Worm (Caenorhabditis elegans): ENCODE data around the gene wrt-6.

Gene wrt-6

ce11 chrX:3453870-3454269 lies 26.2 kb upstream of the wrt-6 start:
- no peak for TF ChIP-seq aly-2 (tag; optimal IDR thresholded peaks at IDR 0.05)
- TF ChIP-seq nhr-76 (tag; optimal IDR thresholded peaks at IDR 0.05) = no peak
- no peak for TF ChIP-seq elt-3 (tag; optimal IDR thresholded peaks at IDR 0.05)
- no peak for TF ChIP-seq ceh-28 (tag; optimal IDR thresholded peaks at IDR 0.05)
- no peak for TF ChIP-seq nhr-43 (tag; optimal IDR thresholded peaks at IDR 0.05; ENCODE audit: poor library complexity, severe bottlenecking)
- TF ChIP-seq nhr-77 (tag; optimal IDR thresholded peaks at IDR 0.05) = no peak
- TF ChIP-seq elt-1 (tag; optimal IDR thresholded peaks at IDR 0.05) = no peak
- TF ChIP-seq mdl-1 (tag; optimal IDR thresholded peaks at IDR 0.05) = no peak
- TF ChIP-seq sea-2 (GFP tag; optimal IDR thresholded peaks at IDR 0.05) = no peak
- no peak for TF ChIP-seq snpc-4 (tag; optimal IDR thresholded peaks at IDR 0.05)
- TF ChIP-seq egl-27 (tag; optimal IDR thresholded peaks at IDR 0.05) = no peak
- TF ChIP-seq pqm-1 (tag; optimal IDR thresholded peaks at IDR 0.05) = no peak
- no peak for TF ChIP-seq tbx-2 (tag; optimal IDR thresholded peaks at IDR 0.05)
- TF ChIP-seq lin-39 (tag; optimal IDR thresholded peaks at IDR 0.05) = no peak
- TF ChIP-seq lsy-12 (tag; optimal IDR thresholded peaks at IDR 0.05) = no peak
- no peak for TF ChIP-seq ceh-82 (tag; optimal IDR thresholded peaks at IDR 0.05)
- no peak for TF ChIP-seq nhr-67 (tag; optimal IDR thresholded peaks at IDR 0.05)
- TF ChIP-seq nhr-12 (tag; optimal IDR thresholded peaks at IDR 0.05) = no peak
- TF ChIP-seq ztf-4 (tag; optimal IDR thresholded peaks at IDR 0.05) = no peak
- TF ChIP-seq pha-4 (tag; optimal IDR thresholded peaks at IDR 0.05) = no peak

DNA sequence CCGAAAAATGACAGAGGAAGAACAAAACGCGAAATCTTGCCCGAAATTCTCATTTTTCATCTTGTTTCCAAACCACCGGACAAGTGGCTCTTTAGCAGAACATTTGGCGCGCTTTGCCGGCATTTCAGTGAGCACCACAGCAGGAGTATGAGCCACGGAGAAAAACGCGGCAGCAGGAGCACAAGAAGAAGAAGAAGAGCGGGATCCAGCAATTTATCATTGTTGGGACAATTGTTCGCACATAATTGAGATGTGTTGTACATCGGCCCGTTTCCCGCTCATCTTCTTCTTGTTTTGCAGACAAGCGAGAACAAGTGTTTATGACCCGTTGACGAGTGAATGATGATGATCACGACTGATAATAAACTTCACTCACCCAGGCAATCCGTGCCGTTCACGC lies 24.5 kb upstream of the wrt-6 start:
- TF ChIP-seq snpc-4 (tag; optimal IDR thresholded peaks at IDR 0.05) (no peak), lin-39 (tag; optimal IDR thresholded peaks at IDR 0.05) (peak; percentile 93), jun-1 (tag; optimal IDR thresholded peaks at IDR 0.05) (no peak), R02D3.7 (tag; optimal IDR thresholded peaks at IDR 0.05) (no peak), nhr-77 (tag; optimal IDR thresholded peaks at IDR 0.05) (no peak), nfya-1 (tag; optimal IDR thresholded peaks at IDR 0.05; ENCODE audit: insufficient read depth) (peak; percentile 50), pqm-1 (tag; optimal IDR thresholded peaks at IDR 0.05) (no peak), egl-5 (tag; optimal IDR thresholded peaks at IDR 0.05) (peak; percentile 61), unc-62 (GFP tag; optimal IDR thresholded peaks at IDR 0.05) (peak; percentile 43), eor-1 (tag; optimal IDR thresholded peaks at IDR 0.05) (no peak), sea-2 (GFP tag; optimal IDR thresholded peaks at IDR 0.05) (no peak), ama-1 (optimal IDR thresholded peaks at IDR 0.05) (no peak), fkh-10 (GFP tag; optimal IDR thresholded peaks at IDR 0.05) (no peak), pha-4 (tag; optimal IDR thresholded peaks at IDR 0.05) (no peak)

DNA sequence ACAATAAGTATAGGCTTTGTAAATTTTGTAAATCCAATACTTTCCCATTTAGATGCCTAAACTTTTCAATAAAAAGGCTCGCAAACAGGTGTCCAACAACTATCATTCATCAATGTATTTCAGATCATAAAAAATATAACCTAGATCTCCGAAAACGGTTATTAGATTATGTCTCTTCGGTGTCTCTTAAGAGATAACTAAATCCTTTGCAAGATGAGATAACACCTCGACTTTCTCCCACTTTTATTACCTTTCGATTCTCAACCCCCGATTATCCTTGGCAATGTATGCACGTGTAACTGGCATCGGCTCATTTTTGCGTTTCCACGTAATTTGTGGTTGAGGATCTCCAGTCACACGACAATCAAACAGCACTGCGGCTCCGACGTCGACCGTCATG lies 18.0 kb upstream of the wrt-6 start:
- TF ChIP-seq nhr-28 (tag; optimal IDR thresholded peaks at IDR 0.05) (no peak), nhr-12 (tag; optimal IDR thresholded peaks at IDR 0.05) (no peak), ceh-9 (tag; optimal IDR thresholded peaks at IDR 0.05) (no peak)

- TF ChIP-seq nhr-11 (tag; optimal IDR thresholded peaks at IDR 0.05) = no peak
- no peak for TF ChIP-seq ceh-9 (tag; optimal IDR thresholded peaks at IDR 0.05)
- peak; percentile 27 for TF ChIP-seq nhr-25 (tag; optimal IDR thresholded peaks at IDR 0.05)
Observed at ce11 chrX:3463875-3464274, 16.2 kb upstream of the wrt-6 start.

DNA sequence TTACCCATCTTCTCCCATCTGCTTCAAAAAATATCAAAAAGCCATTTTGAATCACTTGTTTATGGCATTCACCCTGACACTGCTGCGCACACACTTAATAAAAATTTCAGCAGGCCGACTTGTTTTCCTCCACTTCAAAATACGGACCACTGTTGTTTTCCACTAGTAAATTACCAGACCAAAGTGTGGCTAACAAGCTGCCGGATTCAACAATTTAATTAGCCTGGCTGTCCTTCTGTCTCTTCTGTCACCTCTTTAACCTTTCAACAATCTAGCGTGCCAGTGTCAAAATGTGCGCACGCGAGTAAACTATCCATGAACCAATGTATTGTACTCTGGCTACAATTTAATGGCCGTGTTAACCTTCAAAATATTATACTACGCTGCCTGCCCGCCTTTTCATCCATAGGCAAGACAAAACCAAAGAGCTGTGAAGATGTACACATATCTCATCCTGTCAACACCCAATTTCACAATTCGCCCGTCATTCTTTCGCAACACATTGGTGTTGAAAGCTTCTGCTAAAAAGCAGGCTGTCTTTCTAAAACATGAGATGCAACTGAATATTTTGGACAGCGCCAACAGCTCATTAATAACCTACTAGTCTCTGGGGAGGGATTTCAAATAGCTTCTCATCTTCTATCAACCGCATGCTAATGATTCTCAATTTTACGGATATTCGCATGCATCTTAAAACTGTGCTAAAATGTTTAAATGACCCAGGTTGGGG lies 15.6 kb upstream of the wrt-6 start:
- TF ChIP-seq lin-39 (tag; optimal IDR thresholded peaks at IDR 0.05) = peak; percentile 60
- TF ChIP-seq tbx-2 (tag; optimal IDR thresholded peaks at IDR 0.05) = no peak

DNA sequence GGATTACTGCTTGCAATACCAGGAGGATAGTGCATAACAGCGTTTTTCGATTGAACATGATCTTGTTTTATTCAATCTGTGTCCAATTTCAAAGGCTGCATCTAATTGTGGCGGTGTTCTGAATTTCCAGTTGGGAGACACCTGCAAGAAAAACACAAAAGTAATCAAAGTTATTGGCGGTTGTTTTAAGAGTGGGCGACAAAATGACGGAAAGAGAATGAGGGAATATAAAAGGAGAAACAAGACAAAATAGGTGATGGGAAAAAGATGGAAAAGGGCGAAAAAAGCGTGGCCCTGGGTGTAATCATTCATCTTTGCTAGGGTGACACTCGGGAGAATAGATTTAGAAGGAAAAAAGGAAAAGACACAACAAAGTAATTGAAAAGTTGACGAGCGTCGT lies 14.3 kb upstream of the wrt-6 start, which contains the start of the genes ZK377.15 and sax-3:
Gene ZK377.15 (minus strand): TSS at position 101 of the 400 bp plus-strand sequence.
Gene sax-3 (minus strand): TSS at position 143 of the 400 bp plus-strand sequence.
- TF ChIP-seq pqm-1 (tag; optimal IDR thresholded peaks at IDR 0.05) (no peak), ceh-9 (tag; optimal IDR thresholded peaks at IDR 0.05) (no peak), fkh-2 (tag; optimal IDR thresholded peaks at IDR 0.05) (no peak), ceh-16 (tag; optimal IDR thresholded peaks at IDR 0.05) (no peak), aly-2 (tag; optimal IDR thresholded peaks at IDR 0.05) (no peak), nhr-25 (tag; optimal IDR thresholded peaks at IDR 0.05) (no peak), ceh-82 (tag; optimal IDR thresholded peaks at IDR 0.05) (no peak), zag-1 (tag; optimal IDR thresholded peaks at IDR 0.05) (no peak), nhr-77 (tag; optimal IDR thresholded peaks at IDR 0.05) (no peak), jun-1 (tag; optimal IDR thresholded peaks at IDR 0.05) (no peak), nhr-11 (tag; optimal IDR thresholded peaks at IDR 0.05) (no peak), nhr-28 (tag; optimal IDR thresholded peaks at IDR 0.05) (no peak), ztf-11 (tag; optimal IDR thresholded peaks at IDR 0.05) (no peak), nhr-43 (tag; optimal IDR thresholded peaks at IDR 0.05; ENCODE audit: poor library complexity, severe bottlenecking) (no peak), nhr-23 (tag; optimal IDR thresholded peaks at IDR 0.05) (no peak), mdl-1 (tag; optimal IDR thresholded peaks at IDR 0.05) (no peak), nhr-67 (tag; optimal IDR thresholded peaks at IDR 0.05) (no peak), pha-4 (tag; optimal IDR thresholded peaks at IDR 0.05) (no peak), tbx-2 (tag; optimal IDR thresholded peaks at IDR 0.05) (no peak), elt-3 (tag; optimal IDR thresholded peaks at IDR 0.05) (no peak)
